Worm (Caenorhabditis elegans): Measurements from ENCODE around the gene rars-1.

rars-1 gene

ce11 chrIII:4887291-4887690 lies 29.7 kb downstream of the rars-1 start, which contains the start of gene clec-6:
Gene clec-6, minus strand, starts transcription at chrIII:4887444.
- TF ChIP-seq daf-12 (tag; optimal IDR thresholded peaks at IDR 0.05) (no peak), pqm-1 (tag; optimal IDR thresholded peaks at IDR 0.05) (peak; percentile 23), elt-2 (tag; optimal IDR thresholded peaks at IDR 0.05) (peak; percentile 60), pha-4 (tag; optimal IDR thresholded peaks at IDR 0.05) (peak; percentile 33)

DNA sequence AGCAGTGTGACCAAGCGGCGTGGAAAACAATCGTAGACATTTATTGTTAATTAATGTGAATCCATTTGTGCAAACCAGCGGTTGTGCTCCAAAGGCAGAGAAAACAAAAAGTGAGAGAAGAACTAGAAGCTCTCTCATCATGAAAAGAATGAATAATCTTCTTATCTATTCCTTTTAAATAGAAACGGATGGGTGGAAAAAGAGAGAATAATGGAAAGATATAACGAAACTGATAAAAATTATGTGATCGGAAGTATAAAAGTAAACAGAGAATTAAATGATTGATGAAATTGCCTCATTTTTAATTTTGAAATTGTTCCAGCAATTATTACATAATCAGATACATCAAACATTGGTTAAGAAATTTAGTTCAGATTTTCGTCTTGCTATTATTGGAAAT lies 33.5 kb downstream of the rars-1 start, which contains the start of gene clec-5:
TSS of gene clec-5 (minus strand) at position 178 of the 400 bp plus-strand sequence.
- TF ChIP-seq egl-5 (tag; optimal IDR thresholded peaks at IDR 0.05) (no peak), pqm-1 (tag; optimal IDR thresholded peaks at IDR 0.05) (peak; percentile 54), jun-1 (tag; optimal IDR thresholded peaks at IDR 0.05) (peak; percentile 17), pha-4 (tag; optimal IDR thresholded peaks at IDR 0.05) (peak; percentile 48), elt-2 (tag; optimal IDR thresholded peaks at IDR 0.05) (peak; percentile 68), unc-62 (GFP tag; optimal IDR thresholded peaks at IDR 0.05) (no peak), nhr-23 (tag; optimal IDR thresholded peaks at IDR 0.05) (no peak), elt-1 (tag; optimal IDR thresholded peaks at IDR 0.05) (no peak), ZK546.5 (tag; optimal IDR thresholded peaks at IDR 0.05) (no peak), nhr-237 (tag; optimal IDR thresholded peaks at IDR 0.05) (no peak), fkh-10 (GFP tag; optimal IDR thresholded peaks at IDR 0.05) (no peak)

ce11 chrIII:4881955-4882354 lies 35.0 kb downstream of the rars-1 start:
- TF ChIP-seq aly-2 (tag; optimal IDR thresholded peaks at IDR 0.05): no peak
- no peak for TF ChIP-seq sea-2 (GFP tag; optimal IDR thresholded peaks at IDR 0.05)
- no peak for TF ChIP-seq nhr-77 (tag; optimal IDR thresholded peaks at IDR 0.05)
- TF ChIP-seq nhr-43 (tag; optimal IDR thresholded peaks at IDR 0.05; ENCODE audit: poor library complexity, severe bottlenecking): no peak
- TF ChIP-seq elt-2 (tag; optimal IDR thresholded peaks at IDR 0.05): peak; percentile 72
- TF ChIP-seq unc-39 (tag; optimal IDR thresholded peaks at IDR 0.05): no peak
- no peak for TF ChIP-seq fos-1 (tag; optimal IDR thresholded peaks at IDR 0.05)
- no peak for TF ChIP-seq unc-62 (GFP tag; optimal IDR thresholded peaks at IDR 0.05)
- TF ChIP-seq nhr-12 (tag; optimal IDR thresholded peaks at IDR 0.05): no peak
- TF ChIP-seq nhr-28 (tag; optimal IDR thresholded peaks at IDR 0.05): no peak
- TF ChIP-seq ceh-28 (tag; optimal IDR thresholded peaks at IDR 0.05): no peak
- no peak for TF ChIP-seq egl-27 (tag; optimal IDR thresholded peaks at IDR 0.05)
- no peak for TF ChIP-seq eor-1 (tag; optimal IDR thresholded peaks at IDR 0.05)
- no peak for TF ChIP-seq fkh-2 (tag; optimal IDR thresholded peaks at IDR 0.05)
- TF ChIP-seq nfya-1 (tag; optimal IDR thresholded peaks at IDR 0.05; ENCODE audit: insufficient read depth): no peak
- TF ChIP-seq pqm-1 (tag; optimal IDR thresholded peaks at IDR 0.05): peak; percentile 37
- TF ChIP-seq hmg-11 (tag; optimal IDR thresholded peaks at IDR 0.05): no peak

DNA sequence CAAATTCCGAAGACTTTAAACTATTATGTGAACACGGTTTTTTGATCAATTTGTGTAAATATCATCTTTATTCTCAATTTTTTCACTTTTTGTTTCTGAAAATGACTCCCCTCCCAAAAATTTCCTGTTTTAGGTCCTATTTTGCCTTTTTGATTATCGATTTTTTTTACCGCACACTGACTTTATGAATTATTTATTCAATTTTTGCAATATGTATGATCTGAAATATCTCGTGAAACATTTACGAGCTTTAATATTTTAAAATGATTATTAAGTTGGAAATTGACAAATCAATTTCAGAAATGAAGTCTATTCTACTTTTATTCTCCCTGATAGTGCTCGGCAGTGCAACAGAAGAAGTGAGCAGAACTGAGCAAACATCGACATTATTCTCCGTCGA lies 37.5 kb downstream of the rars-1 start, which contains the start of gene C35D10.1:
TSS of gene C35D10.1 (plus strand) at position 301 of the 400 bp plus-strand sequence.
- TF ChIP-seq ceh-28 (tag; optimal IDR thresholded peaks at IDR 0.05): peak; percentile 15
- no peak for TF ChIP-seq elt-1 (tag; optimal IDR thresholded peaks at IDR 0.05)

- TF ChIP-seq ceh-9 (tag; optimal IDR thresholded peaks at IDR 0.05) (no peak), nhr-67 (tag; optimal IDR thresholded peaks at IDR 0.05) (no peak), ceh-82 (tag; optimal IDR thresholded peaks at IDR 0.05) (no peak), eor-1 (tag; optimal IDR thresholded peaks at IDR 0.05) (no peak), ceh-16 (tag; optimal IDR thresholded peaks at IDR 0.05) (no peak), lin-39 (tag; optimal IDR thresholded peaks at IDR 0.05) (no peak), nfya-1 (tag; optimal IDR thresholded peaks at IDR 0.05; ENCODE audit: insufficient read depth) (peak; percentile 47), R02D3.7 (tag; optimal IDR thresholded peaks at IDR 0.05) (no peak), elt-3 (tag; optimal IDR thresholded peaks at IDR 0.05) (no peak), nhr-11 (tag; optimal IDR thresholded peaks at IDR 0.05) (no peak), skn-1 (tag; optimal IDR thresholded peaks at IDR 0.05) (peak; percentile 27), ceh-28 (tag; optimal IDR thresholded peaks at IDR 0.05) (no peak), elt-1 (tag; optimal IDR thresholded peaks at IDR 0.05) (no peak), fos-1 (tag; optimal IDR thresholded peaks at IDR 0.05) (no peak), pha-4 (tag; optimal IDR thresholded peaks at IDR 0.05) (no peak), zag-1 (tag; optimal IDR thresholded peaks at IDR 0.05) (no peak), ztf-11 (tag; optimal IDR thresholded peaks at IDR 0.05) (no peak), nhr-25 (tag; optimal IDR thresholded peaks at IDR 0.05) (no peak), aly-2 (tag; optimal IDR thresholded peaks at IDR 0.05) (no peak), jun-1 (tag; optimal IDR thresholded peaks at IDR 0.05) (no peak), daf-12 (tag; optimal IDR thresholded peaks at IDR 0.05) (no peak), unc-62 (GFP tag; optimal IDR thresholded peaks at IDR 0.05) (no peak), nhr-12 (tag; optimal IDR thresholded peaks at IDR 0.05) (no peak), egl-27 (tag; optimal IDR thresholded peaks at IDR 0.05) (no peak), nhr-28 (tag; optimal IDR thresholded peaks at IDR 0.05) (no peak), ztf-4 (tag; optimal IDR thresholded peaks at IDR 0.05) (no peak), nhr-77 (tag; optimal IDR thresholded peaks at IDR 0.05) (no peak), mdl-1 (tag; optimal IDR thresholded peaks at IDR 0.05) (no peak), mml-1 (tag; optimal IDR thresholded peaks at IDR 0.05) (no peak), elt-2 (tag; optimal IDR thresholded peaks at IDR 0.05) (peak; percentile 3), fkh-10 (GFP tag; optimal IDR thresholded peaks at IDR 0.05) (no peak), hmg-11 (tag; optimal IDR thresholded peaks at IDR 0.05) (no peak), egl-5 (tag; optimal IDR thresholded peaks at IDR 0.05) (no peak), unc-39 (tag; optimal IDR thresholded peaks at IDR 0.05) (no peak), ama-1 (optimal IDR thresholded peaks at IDR 0.05) (no peak)
Measured at ce11 chrIII:4878281-4878680, 38.7 kb downstream of the rars-1 start, which contains the start of the genes tost-1 and arx-6. Gene tost-1, minus strand, starts transcription at chrIII:4878311. Gene arx-6, plus strand, starts transcription at chrIII:4878658.

Data from whole organism, L3 larva.